Worm (Caenorhabditis elegans) whole organism, early embryonic: ENCODE results near the gene gop-1.

Experiments used
- F13C5.2 ChIP-seq: sonication (generic microtip); optimal IDR thresholded peaks from 2 replicates; lab custom pipeline; 2017; ENCODE audit warnings: mild to moderate bottlenecking, missing genetic modification characterization, inconsistent platforms, missing compliant biosample characterization
- aly-1 ChIP-seq: sonication (generic microtip); optimal IDR thresholded peaks from 2 replicates; lab custom pipeline; 2016; ENCODE audit warnings: missing genetic modification characterization, missing compliant biosample characterization
- ama-1 ChIP-seq: fragments of 150-350 bp; optimal IDR thresholded peaks from 2 replicates; lab custom pipeline; 2014
- ceh-13 ChIP-seq: fragments of 200-800 bp; sonication (Bioruptor generic); optimal IDR thresholded peaks from 2 replicates; lab custom pipeline; 2018; ENCODE audit warnings: mild to moderate bottlenecking, missing genetic modification characterization, missing compliant biosample characterization
- ceh-36 ChIP-seq: sonication (generic microtip); optimal IDR thresholded peaks from 2 replicates; lab custom pipeline; 2016; ENCODE audit warnings: missing genetic modification characterization, inconsistent platforms, missing compliant biosample characterization
- ets-7 ChIP-seq: sonication (generic microtip); optimal IDR thresholded peaks from 2 replicates; lab custom pipeline; 2016; ENCODE audit warnings: missing genotype, missing genetic modification characterization, missing compliant biosample characterization
- flt-1 ChIP-seq: fragments of 200-800 bp; sonication (Bioruptor generic); IDR thresholded peaks from 2 replicates; pipeline ENCODE4 v1.3.6; 2022; ENCODE audit warnings: missing genetic modification characterization, missing compliant biosample characterization
- hmbx-1 ChIP-seq: sonication (generic microtip); optimal IDR thresholded peaks from 2 replicates; lab custom pipeline; 2016; ENCODE audit warnings: mild to moderate bottlenecking, missing genetic modification characterization, missing compliant biosample characterization
- hmg-4 ChIP-seq: fragments of 200-800 bp; sonication (Bioruptor generic); optimal IDR thresholded peaks from 2 replicates; lab custom pipeline; 2018; ENCODE audit warnings: mild to moderate bottlenecking, missing genetic modification characterization, missing compliant biosample characterization
- hnd-1 ChIP-seq: sonication (generic microtip); optimal IDR thresholded peaks from 2 replicates; lab custom pipeline; 2016; ENCODE audit warnings: missing genetic modification characterization, missing compliant biosample characterization
- scrt-1 ChIP-seq: fragments of 200-800 bp; sonication (Bioruptor generic); IDR thresholded peaks from 2 replicates; pipeline ENCODE4 v1.3.6; 2022; ENCODE audit warnings: missing genetic modification characterization, missing compliant biosample characterization
- tbx-11 ChIP-seq: fragments of 200-800 bp; sonication (Bioruptor generic); IDR thresholded peaks from 2 replicates; pipeline ENCODE4 v1.3.6; 2022; ENCODE audit warnings: missing genetic modification characterization, missing compliant biosample characterization
- tbx-37 ChIP-seq: fragments of 200-800 bp; sonication (Bioruptor generic); conservative IDR thresholded peaks from 2 replicates; pipeline ENCODE4 v1.3.6; 2022; ENCODE audit warnings: missing genetic modification reagents, missing genetic modification characterization, missing compliant biosample characterization
- tra-4 ChIP-seq: sonication (generic microtip); optimal IDR thresholded peaks from 2 replicates; lab custom pipeline; 2017; ENCODE audit warnings: missing genetic modification characterization, missing compliant biosample characterization

DNA sequence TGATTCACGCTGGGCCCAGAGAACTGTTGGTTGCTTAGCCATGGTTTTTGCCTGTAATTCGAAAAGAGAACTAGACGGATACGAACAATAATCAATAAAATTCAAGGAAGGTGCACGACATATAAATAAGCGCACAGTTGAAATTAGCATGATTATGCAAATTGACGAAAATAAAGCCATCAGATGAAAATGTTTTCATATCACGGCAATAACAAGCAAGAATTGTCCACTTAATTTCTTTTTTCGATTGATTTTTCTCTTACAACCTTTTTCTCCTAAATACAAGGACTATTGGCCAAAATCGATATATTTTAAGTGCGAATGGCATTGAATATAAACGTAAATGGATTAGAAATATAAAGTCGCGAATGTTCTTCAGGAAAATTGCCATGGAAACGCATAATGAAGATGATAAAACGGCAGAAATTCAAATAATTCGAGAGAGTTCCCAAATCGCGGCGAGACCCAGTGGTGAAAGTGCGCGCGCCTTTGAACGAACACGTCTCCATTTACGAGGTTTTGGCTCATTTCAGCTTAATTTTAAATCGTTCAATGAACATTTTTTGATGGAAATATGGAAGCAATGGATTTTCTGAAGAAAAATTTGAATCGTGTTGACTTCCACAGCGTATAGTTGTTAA is 20.6 kb downstream of the gop-1 start, which contains the start of the genes daf-41 and toc-1:
- no peak for TF ChIP-seq scrt-1 (GFP tag; lab: Robert Waterston, UW)
- TF ChIP-seq aly-1 (tag; lab: Kevin White, UChicago), result no peak
- TF ChIP-seq ama-1 (lab: Kevin White, UChicago), result no peak
- TF ChIP-seq hnd-1, result no peak
- TF ChIP-seq ceh-36 (tag; lab: Kevin White, UChicago), result no peak
- no peak for TF ChIP-seq flt-1 (GFP tag; lab: Robert Waterston, UW)
- TF ChIP-seq hmbx-1, result no peak
- TF ChIP-seq tbx-11, result no peak
- TF ChIP-seq ceh-13 (GFP tag; lab: Kevin White, UChicago), result no peak
- no peak for TF ChIP-seq tbx-37 (GFP tag; lab: Robert Waterston, UW)
- no peak for TF ChIP-seq hmg-4
- TF ChIP-seq tra-4 (tag; lab: Kevin White, UChicago), result no peak
- TF ChIP-seq F13C5.2 (tag; lab: Kevin White, UChicago), result peak; percentile 13
- no peak for TF ChIP-seq ets-7 (tag; lab: Kevin White, UChicago)
